Fruit fly (Drosophila melanogaster) Kc167 (cell line): ENCODE measurements around the gene Osi9.

Experiments used
- Myc ChIP-seq: fragments of >200 bp; optimal IDR thresholded peaks from 2 replicates; lab custom pipeline; 2017; ENCODE audit warnings: missing external identifiers
- Sin3A ChIP-seq: fragments of >200 bp; optimal IDR thresholded peaks from 2 replicates; lab custom pipeline; 2018; ENCODE audit warnings: missing external identifiers
- h ChIP-seq: fragments of >200 bp; optimal IDR thresholded peaks from 3 replicates; lab custom pipeline; 2018; ENCODE audit warnings: missing external identifiers
- insv ChIP-seq: fragments of >200 bp; optimal IDR thresholded peaks from 3 replicates; lab custom pipeline; 2018; ENCODE audit warnings: missing external identifiers
- psq ChIP-seq: fragments of >200 bp; optimal IDR thresholded peaks from 2 replicates; lab custom pipeline; 2017; ENCODE audit warnings: missing external identifiers
- ttk ChIP-seq: sonication (Bioruptor generic); optimal IDR thresholded peaks from 2 replicates; lab custom pipeline; 2017; ENCODE audit warnings: missing external identifiers

Gene Osi9

dm6 chr3R:6231391-6231790 is 28.6 kb upstream of the Osi9 start:
- TF ChIP-seq ttk (lab: Kevin White, UChicago) (no peak), Sin3A (lab: Kevin White, UChicago) (no peak), Myc (lab: Kevin White, UChicago) (no peak), insv (lab: Kevin White, UChicago) (no peak)

dm6 chr3R:6233104-6233503 is 26.9 kb upstream of the Osi9 start:
- TF ChIP-seq insv (lab: Kevin White, UChicago), result no peak
- no peak for TF ChIP-seq ttk (lab: Kevin White, UChicago)
- no peak for TF ChIP-seq Myc (lab: Kevin White, UChicago)
- no peak for TF ChIP-seq Sin3A (lab: Kevin White, UChicago)
- no peak for TF ChIP-seq h (lab: Kevin White, UChicago)
- no peak for TF ChIP-seq psq

dm6 chr3R:6234189-6234758 is 25.7 kb upstream of the Osi9 start, which contains the start of gene Osi6:
Gene Osi6, plus strand, starts transcription at chr3R:6234708.
- TF ChIP-seq psq, result no peak
- no peak for TF ChIP-seq insv (lab: Kevin White, UChicago)
- TF ChIP-seq h (lab: Kevin White, UChicago), result no peak
- TF ChIP-seq Myc (lab: Kevin White, UChicago), result no peak

dm6 chr3R:6238977-6239376 is 21.0 kb upstream of the Osi9 start:
- TF ChIP-seq ttk (lab: Kevin White, UChicago) (no peak), Myc (lab: Kevin White, UChicago) (no peak), h (lab: Kevin White, UChicago) (no peak), Sin3A (lab: Kevin White, UChicago) (no peak), insv (lab: Kevin White, UChicago) (no peak)

- no peak for TF ChIP-seq ttk (lab: Kevin White, UChicago)
Observed at dm6 chr3R:6240263-6240662, 19.7 kb upstream of the Osi9 start.

dm6 chr3R:6241289-6241688 is 18.7 kb upstream of the Osi9 start:
- no peak for TF ChIP-seq insv (lab: Kevin White, UChicago)
- TF ChIP-seq h (lab: Kevin White, UChicago), result no peak
- TF ChIP-seq Myc (lab: Kevin White, UChicago), result no peak
- no peak for TF ChIP-seq ttk (lab: Kevin White, UChicago)
- TF ChIP-seq Sin3A (lab: Kevin White, UChicago), result no peak
- no peak for TF ChIP-seq psq

- TF ChIP-seq insv (lab: Kevin White, UChicago) (no peak), h (lab: Kevin White, UChicago) (no peak), Sin3A (lab: Kevin White, UChicago) (no peak), psq (no peak), ttk (lab: Kevin White, UChicago) (no peak), Myc (lab: Kevin White, UChicago) (no peak)
Observed at dm6 chr3R:6244035-6244434, 16.0 kb upstream of the Osi9 start.

- no peak for TF ChIP-seq psq
- no peak for TF ChIP-seq Myc (lab: Kevin White, UChicago)
- TF ChIP-seq Sin3A (lab: Kevin White, UChicago), result no peak
- no peak for TF ChIP-seq ttk (lab: Kevin White, UChicago)
Observed at dm6 chr3R:6244986-6245385, 15.0 kb upstream of the Osi9 start.

- TF ChIP-seq Sin3A (lab: Kevin White, UChicago) (no peak), insv (lab: Kevin White, UChicago) (no peak), psq (no peak), Myc (lab: Kevin White, UChicago) (no peak), h (lab: Kevin White, UChicago) (no peak), ttk (lab: Kevin White, UChicago) (no peak)
Observed at dm6 chr3R:6248694-6249093, 11.3 kb upstream of the Osi9 start, which contains the start of gene Osi7. Gene Osi7, plus strand, starts transcription at chr3R:6248994.

- TF ChIP-seq Myc (lab: Kevin White, UChicago) (no peak), psq (no peak), ttk (lab: Kevin White, UChicago) (no peak), h (lab: Kevin White, UChicago) (no peak), Sin3A (lab: Kevin White, UChicago) (no peak), insv (lab: Kevin White, UChicago) (no peak)
Observed at dm6 chr3R:6252809-6253208, 7.2 kb upstream of the Osi9 start.

- TF ChIP-seq h (lab: Kevin White, UChicago) (no peak), insv (lab: Kevin White, UChicago) (no peak), ttk (lab: Kevin White, UChicago) (no peak), Myc (lab: Kevin White, UChicago) (no peak), psq (no peak), Sin3A (lab: Kevin White, UChicago) (no peak)
Observed at dm6 chr3R:6254438-6254837, 5.6 kb upstream of the Osi9 start.

- TF ChIP-seq h (lab: Kevin White, UChicago) (no peak), ttk (lab: Kevin White, UChicago) (no peak), Sin3A (lab: Kevin White, UChicago) (no peak)
Observed at dm6 chr3R:6254875-6255274, 5.1 kb upstream of the Osi9 start, which contains the start of gene Osi8. Gene Osi8, plus strand, starts transcription at chr3R:6255175.

- no peak for TF ChIP-seq h (lab: Kevin White, UChicago)
- TF ChIP-seq Sin3A (lab: Kevin White, UChicago), result no peak
- no peak for TF ChIP-seq Myc (lab: Kevin White, UChicago)
- no peak for TF ChIP-seq insv (lab: Kevin White, UChicago)
- no peak for TF ChIP-seq psq
- TF ChIP-seq ttk (lab: Kevin White, UChicago), result no peak
Observed at dm6 chr3R:6263658-6264057, 3.6 kb downstream of the Osi9 start, which contains the start of gene Osi10a. Gene Osi10a, plus strand, starts transcription at chr3R:6263958.
